Worm (Caenorhabditis elegans): ENCODE measurements around the gene ZK896.1.
A peak's percentile ranks its signal among the peaks of the same experiment; 100 is the strongest.

ZK896.1 gene

ce11 chrIV:12840873-12841272 is 34.3 kb downstream of the ZK896.1 start:
- no peak for TF ChIP-seq alr-1 (tag; optimal IDR thresholded peaks at IDR 0.05)
- TF ChIP-seq aly-2 (tag; optimal IDR thresholded peaks at IDR 0.05), result no peak
- no peak for TF ChIP-seq mbf-1 (tag; optimal IDR thresholded peaks at IDR 0.05)
- no peak for TF ChIP-seq fos-1 (tag; optimal IDR thresholded peaks at IDR 0.05)

- TF ChIP-seq nhr-25 (tag; optimal IDR thresholded peaks at IDR 0.05) (peak; percentile 17), nhr-11 (tag; optimal IDR thresholded peaks at IDR 0.05) (no peak), sem-4 (tag; optimal IDR thresholded peaks at IDR 0.05) (peak; percentile 39), zag-1 (tag; optimal IDR thresholded peaks at IDR 0.05) (no peak), elt-3 (tag; optimal IDR thresholded peaks at IDR 0.05) (no peak), fos-1 (tag; optimal IDR thresholded peaks at IDR 0.05) (peak; percentile 38), nhr-12 (tag; optimal IDR thresholded peaks at IDR 0.05) (no peak), ZK546.5 (tag; optimal IDR thresholded peaks at IDR 0.05) (no peak), nhr-10 (tag; optimal IDR thresholded peaks at IDR 0.05) (no peak), ama-1 (optimal IDR thresholded peaks at IDR 0.05) (no peak), ceh-16 (tag; optimal IDR thresholded peaks at IDR 0.05) (no peak), sma-9 (GFP tag; optimal IDR thresholded peaks at IDR 0.05) (peak; percentile 32), sma-9 (tag; optimal IDR thresholded peaks at IDR 0.05) (no peak), F13H6.1 (tag; optimal IDR thresholded peaks at IDR 0.05) (peak; percentile 49), blmp-1 (tag; optimal IDR thresholded peaks at IDR 0.05; ENCODE audit: insufficient read depth) (peak; percentile 11), lin-11 (tag; optimal IDR thresholded peaks at IDR 0.05) (no peak), nhr-77 (tag; optimal IDR thresholded peaks at IDR 0.05) (no peak), ztf-4 (tag; optimal IDR thresholded peaks at IDR 0.05) (no peak), elt-1 (tag; optimal IDR thresholded peaks at IDR 0.05) (no peak), nhr-129 (tag; optimal IDR thresholded peaks at IDR 0.05) (peak; percentile 41)
These were observed 34.8 kb downstream of the ZK896.1 start for ce11 chrIV:12840348-12840747.

ce11 chrIV:12836208-12836607 is 39.0 kb downstream of the ZK896.1 start, which contains the start of gene M02B1.3:
M02B1.3 (plus strand) TSS chrIV:12836508.
- TF ChIP-seq blmp-1 (tag; optimal IDR thresholded peaks at IDR 0.05; ENCODE audit: insufficient read depth), result no peak
- no peak for TF ChIP-seq nhr-77 (tag; optimal IDR thresholded peaks at IDR 0.05)
- TF ChIP-seq C34F6.9 (tag; optimal IDR thresholded peaks at IDR 0.05), result no peak
- no peak for TF ChIP-seq lin-11 (tag; optimal IDR thresholded peaks at IDR 0.05)
- no peak for TF ChIP-seq nhr-21 (tag; optimal IDR thresholded peaks at IDR 0.05)
- no peak for TF ChIP-seq mab-5 (tag; optimal IDR thresholded peaks at IDR 0.05)
- no peak for TF ChIP-seq snpc-4 (tag; optimal IDR thresholded peaks at IDR 0.05)
- TF ChIP-seq alr-1 (tag; optimal IDR thresholded peaks at IDR 0.05), result no peak
- no peak for TF ChIP-seq nhr-10 (tag; optimal IDR thresholded peaks at IDR 0.05)
- TF ChIP-seq skn-1 (tag; optimal IDR thresholded peaks at IDR 0.05), result no peak
- no peak for TF ChIP-seq mbf-1 (tag; optimal IDR thresholded peaks at IDR 0.05)
- no peak for TF ChIP-seq zag-1 (tag; optimal IDR thresholded peaks at IDR 0.05)
- no peak for TF ChIP-seq nhr-129 (tag; optimal IDR thresholded peaks at IDR 0.05)
- no peak for TF ChIP-seq egl-27 (tag; optimal IDR thresholded peaks at IDR 0.05)
- TF ChIP-seq ZK546.5 (tag; optimal IDR thresholded peaks at IDR 0.05), result no peak

ce11 chrIV:12835363-12835762 is 39.8 kb downstream of the ZK896.1 start:
- TF ChIP-seq nhr-77 (tag; optimal IDR thresholded peaks at IDR 0.05) (no peak), Y55F3AM.14 (GFP tag; optimal IDR thresholded peaks at IDR 0.05) (no peak), sma-3 (GFP tag; optimal IDR thresholded peaks at IDR 0.05) (no peak), mbf-1 (tag; optimal IDR thresholded peaks at IDR 0.05) (no peak), nhr-11 (tag; optimal IDR thresholded peaks at IDR 0.05) (no peak), unc-62 (GFP tag; optimal IDR thresholded peaks at IDR 0.05) (no peak), elt-1 (tag; optimal IDR thresholded peaks at IDR 0.05) (no peak), alr-1 (tag; optimal IDR thresholded peaks at IDR 0.05) (no peak), gmeb-1 (tag; optimal IDR thresholded peaks at IDR 0.05) (no peak), aly-2 (tag; optimal IDR thresholded peaks at IDR 0.05) (no peak), snpc-4 (tag; optimal IDR thresholded peaks at IDR 0.05) (no peak), dmd-4 (tag; optimal IDR thresholded peaks at IDR 0.05) (no peak), nhr-21 (tag; optimal IDR thresholded peaks at IDR 0.05) (no peak), nhr-237 (tag; optimal IDR thresholded peaks at IDR 0.05) (no peak), C34F6.9 (tag; optimal IDR thresholded peaks at IDR 0.05) (no peak), zag-1 (tag; optimal IDR thresholded peaks at IDR 0.05) (no peak), ceh-82 (tag; optimal IDR thresholded peaks at IDR 0.05) (no peak)

ce11 chrIV:12834417-12834731 is 40.8 kb downstream of the ZK896.1 start:
- peak; percentile 34 for TF ChIP-seq sma-9 (GFP tag; optimal IDR thresholded peaks at IDR 0.05)
- TF ChIP-seq sma-9 (tag; optimal IDR thresholded peaks at IDR 0.05), result no peak
- no peak for TF ChIP-seq ZK546.5 (tag; optimal IDR thresholded peaks at IDR 0.05)
- peak; percentile 26 for TF ChIP-seq unc-55 (GFP tag; optimal IDR thresholded peaks at IDR 0.05)
- TF ChIP-seq C34F6.9 (tag; optimal IDR thresholded peaks at IDR 0.05), result no peak
- TF ChIP-seq nhr-129 (tag; optimal IDR thresholded peaks at IDR 0.05), result peak; percentile 8
- TF ChIP-seq lsy-2 (tag; optimal IDR thresholded peaks at IDR 0.05), result peak in 1 of 2 experiments; percentile 29
- peak; percentile 81 for TF ChIP-seq fos-1 (tag; optimal IDR thresholded peaks at IDR 0.05)
